Worm (Caenorhabditis elegans): ENCODE data around the gene Y39A1A.16.

- TF ChIP-seq unc-55 (GFP tag; optimal IDR thresholded peaks at IDR 0.05) (no peak), elt-2 (tag; optimal IDR thresholded peaks at IDR 0.05) (no peak), sdc-2 (tag; optimal IDR thresholded peaks at IDR 0.05) (no peak), sox-2 (GFP tag; IDR thresholded peaks at IDR 0.05) (no peak), C38D4.7 (GFP tag; optimal IDR thresholded peaks at IDR 0.05) (no peak), pha-4 (tag; optimal IDR thresholded peaks at IDR 0.05) (no peak), ets-4 (tag; optimal IDR thresholded peaks at IDR 0.05) (no peak), F13H6.1 (tag; optimal IDR thresholded peaks at IDR 0.05) (no peak), dmd-4 (tag; optimal IDR thresholded peaks at IDR 0.05; ENCODE audit: borderline replicate concordance) (no peak)
Measured at ce11 chrIII:10629795-10630194, 49.3 kb upstream of the Y39A1A.16 start.
